Worm (Caenorhabditis elegans) whole organism, late embryonic: Measurements from ENCODE around the gene srh-266.

Source experiments
- ama-1 ChIP-seq: fragments of 150-350 bp; optimal IDR thresholded peaks from 2 replicates; lab custom pipeline; 2014
- ceh-31 ChIP-seq: sonication (generic microtip); optimal IDR thresholded peaks from 2 replicates; lab custom pipeline; 2016; ENCODE audit warnings: missing genetic modification characterization, missing compliant biosample characterization
- dve-1 ChIP-seq: sonication (generic microtip); optimal IDR thresholded peaks from 2 replicates; lab custom pipeline; 2017; ENCODE audit warnings: antibody characterized with exemption, mild to moderate bottlenecking, missing genetic modification characterization, missing compliant biosample characterization
- nhr-11 ChIP-seq: fragments of 150-350 bp; optimal IDR thresholded peaks from 2 replicates; lab custom pipeline; 2014; ENCODE audit warnings: missing biosample characterization, missing genetic modification characterization
- nhr-232 ChIP-seq: sonication (generic microtip); optimal IDR thresholded peaks from 2 replicates; lab custom pipeline; 2016; ENCODE audit warnings: missing genetic modification characterization, missing compliant biosample characterization
- pag-3 ChIP-seq: sonication (generic microtip); optimal IDR thresholded peaks from 2 replicates; lab custom pipeline; 2016; ENCODE audit warnings: missing compliant biosample characterization, missing genetic modification characterization, borderline replicate concordance
- pha-4 ChIP-seq: fragments of 150-350 bp; optimal IDR thresholded peaks from 2 replicates; lab custom pipeline; 2018; ENCODE audit warnings: missing biosample characterization, missing genetic modification reagents, missing genetic modification characterization
- sox-2 ChIP-seq: fragments of 200-800 bp; sonication (Bioruptor generic); IDR thresholded peaks from 2 replicates; pipeline ENCODE4 v1.3.6; 2022; ENCODE audit warnings: missing genetic modification reagents, missing genetic modification characterization, missing compliant biosample characterization
- syd-9 ChIP-seq: sonication (generic microtip); optimal IDR thresholded peaks from 2 replicates; lab custom pipeline; 2016; ENCODE audit warnings: mild to moderate bottlenecking, missing genetic modification characterization, moderate library complexity, missing compliant biosample characterization
- zip-5 ChIP-seq: sonication (generic microtip); optimal IDR thresholded peaks from 2 replicates; lab custom pipeline; 2016; ENCODE audit warnings: missing genetic modification characterization, missing compliant biosample characterization

DNA sequence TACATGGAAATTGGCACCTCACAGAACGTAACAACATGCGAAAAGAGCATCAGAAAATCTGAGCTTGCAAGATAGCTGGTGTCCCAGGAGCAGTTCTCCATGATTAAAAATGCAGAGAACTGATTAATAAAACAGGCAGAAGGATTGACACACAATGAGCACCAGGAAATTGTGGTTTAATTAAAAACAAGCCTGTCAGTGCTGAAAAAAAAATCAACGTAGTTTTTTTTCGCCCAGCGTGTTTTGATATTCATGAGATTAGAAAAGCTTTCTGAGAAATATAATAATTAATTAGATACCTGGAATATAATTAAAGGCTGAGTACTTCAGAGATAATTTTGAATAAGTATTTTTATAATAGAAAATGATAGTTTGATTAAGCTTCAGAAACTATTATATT is 6.9 kb upstream of the srh-266 start, which contains the start of gene srh-246:
- TF ChIP-seq syd-9 (tag; lab: Kevin White, UChicago) (no peak), pha-4 (tag; lab: Kevin White, UChicago) (no peak), dve-1 (tag; lab: Kevin White, UChicago) (no peak), nhr-232 (tag; lab: Kevin White, UChicago) (no peak), nhr-11 (no peak), zip-5 (no peak), ceh-31 (no peak), sox-2 (GFP tag; lab: Robert Waterston, UW) (no peak), pag-3 (tag; lab: Kevin White, UChicago) (no peak), ama-1 (lab: Kevin White, UChicago) (no peak)
